Worm (Caenorhabditis elegans) whole organism, L1 larva: ENCODE measurements around the gene cyp-13A10.
A peak's percentile ranks its signal among the peaks of the same experiment; 100 is the strongest.

Experiments used
- C04F5.9 ChIP-seq: sonication (generic microtip); optimal IDR thresholded peaks from 2 replicates; lab custom pipeline; 2016; ENCODE audit warnings: missing genetic modification characterization, missing compliant biosample characterization
- Y116A8C.19 ChIP-seq: sonication (generic microtip); optimal IDR thresholded peaks from 2 replicates; lab custom pipeline; 2016; ENCODE audit warnings: missing compliant biosample characterization, missing genetic modification characterization, borderline replicate concordance
- aha-1 ChIP-seq: fragments of 150-350 bp; optimal IDR thresholded peaks from 2 replicates; lab custom pipeline; 2014; ENCODE audit warnings: missing biosample characterization, missing genetic modification characterization
- alr-1 ChIP-seq: fragments of 200-800 bp; sonication (Bioruptor generic); optimal IDR thresholded peaks from 2 replicates; lab custom pipeline; 2018; ENCODE audit warnings: borderline replicate concordance, mild to moderate bottlenecking, missing genetic modification characterization, missing compliant biosample characterization
- ama-1 ChIP-seq: fragments of 150-350 bp; optimal IDR thresholded peaks from 2 replicates; lab custom pipeline; 2014
- blmp-1 ChIP-seq: fragments of 150-350 bp; optimal IDR thresholded peaks from 2 replicates; lab custom pipeline; 2014; ENCODE audit warnings: missing biosample characterization, missing genetic modification characterization
- ceh-63 ChIP-seq: fragments of 200-800 bp; sonication (Bioruptor generic); optimal IDR thresholded peaks from 2 replicates; lab custom pipeline; 2018; ENCODE audit warnings: mild to moderate bottlenecking, missing genetic modification characterization, missing compliant biosample characterization
- ceh-82 ChIP-seq, 3 experiments: fragments of 150-350 bp in 1 of 3; sonication (generic microtip) in 2 of 3; optimal IDR thresholded peaks; 2 replicates each; lab custom pipeline; 2014 to 2017; ENCODE audit warnings: missing biosample characterization in 3 of 3, missing genetic modification characterization in 3 of 3
- ceh-88 ChIP-seq: fragments of 200-800 bp; sonication (Bioruptor generic); IDR thresholded peaks from 2 replicates; pipeline ENCODE4 v1.3.6; 2022; ENCODE audit warnings: missing genetic modification characterization, missing compliant biosample characterization
- dpl-1 ChIP-seq, 3 experiments: fragments of 150-350 bp in 2 of 3; sonication (generic microtip) in 1 of 3; optimal IDR thresholded peaks; 2 replicates each; lab custom pipeline; 2014 to 2017; ENCODE audit warnings: missing biosample characterization in 3 of 3, missing genetic modification characterization in 3 of 3, missing genetic modification reagents in 3 of 3
- efl-1 ChIP-seq, 4 experiments: fragments of 150-350 bp; optimal IDR thresholded peaks in 3 of 4; peaks in 1 of 4; 1 replicate in 1 of 4; 2 replicates in 3 of 4; lab custom pipeline; 2014; ENCODE audit warnings: missing biosample characterization in 2 of 4, missing genetic modification characterization in 2 of 4, missing genetic modification reagents in 2 of 4
- efl-3 ChIP-seq: fragments of 200-800 bp; sonication (Bioruptor generic); optimal IDR thresholded peaks from 2 replicates; lab custom pipeline; 2018; ENCODE audit warnings: mild to moderate bottlenecking, missing genetic modification characterization, missing compliant biosample characterization
- fkh-10 ChIP-seq: sonication (generic microtip); optimal IDR thresholded peaks from 2 replicates; lab custom pipeline; 2017; ENCODE audit warnings: missing biosample characterization, missing genetic modification reagents, missing genetic modification characterization
- fkh-4 ChIP-seq: sonication (generic microtip); optimal IDR thresholded peaks from 2 replicates; lab custom pipeline; 2016; ENCODE audit warnings: missing compliant biosample characterization, missing genetic modification characterization, borderline replicate concordance
- hpl-2 ChIP-seq: fragments of 150-350 bp; optimal IDR thresholded peaks from 2 replicates; lab custom pipeline; 2014; ENCODE audit warnings: missing biosample characterization, missing genetic modification reagents, missing genetic modification characterization
- irx-1 ChIP-seq: sonication (generic microtip); optimal IDR thresholded peaks from 2 replicates; lab custom pipeline; 2016; ENCODE audit warnings: missing genetic modification characterization, missing compliant biosample characterization
- isw-1 ChIP-seq: fragments of 200-800 bp; sonication (Bioruptor generic); IDR thresholded peaks from 2 replicates; pipeline ENCODE4 v1.3.6; 2022; ENCODE audit warnings: missing genetic modification characterization, missing compliant biosample characterization
- lin-14 ChIP-seq: fragments of 200-800 bp; sonication (Bioruptor generic); optimal IDR thresholded peaks from 2 replicates; lab custom pipeline; 2018; ENCODE audit warnings: mild to moderate bottlenecking, missing genetic modification characterization, moderate library complexity, missing compliant biosample characterization
- lin-15B ChIP-seq: fragments of 150-350 bp; sonication (generic microtip); optimal IDR thresholded peaks from 3 replicates; lab custom pipeline; 2014; ENCODE audit warnings: missing biosample characterization, missing genetic modification characterization
- lin-35 ChIP-seq, 2 experiments: fragments of 150-350 bp; optimal IDR thresholded peaks; 2 replicates each; lab custom pipeline; 2014; ENCODE audit warnings: missing biosample characterization in 2 of 2, missing genetic modification characterization in 2 of 2, missing genetic modification reagents in 2 of 2
- lin-39 ChIP-seq: fragments of 150-350 bp; optimal IDR thresholded peaks from 2 replicates; lab custom pipeline; 2014; ENCODE audit warnings: missing biosample characterization, missing genetic modification reagents, missing genetic modification characterization
- mep-1 ChIP-seq: fragments of 150-350 bp; optimal IDR thresholded peaks from 2 replicates; lab custom pipeline; 2014; ENCODE audit warnings: missing biosample characterization, missing genetic modification characterization
- nhr-11 ChIP-seq: fragments of 150-350 bp; optimal IDR thresholded peaks from 2 replicates; lab custom pipeline; 2014; ENCODE audit warnings: missing biosample characterization, missing genetic modification characterization
- nhr-12 ChIP-seq: sonication (generic microtip); optimal IDR thresholded peaks from 2 replicates; lab custom pipeline; 2017; ENCODE audit warnings: missing biosample characterization, missing genetic modification characterization
- nhr-19 ChIP-seq: fragments of 200-800 bp; sonication (Bioruptor generic); conservative IDR thresholded peaks from 2 replicates; pipeline ENCODE4 v1.3.6; 2022; ENCODE audit warnings: missing genetic modification characterization, missing compliant biosample characterization
- nhr-20 ChIP-seq: sonication (generic microtip); optimal IDR thresholded peaks from 2 replicates; lab custom pipeline; 2016; ENCODE audit warnings: mild to moderate bottlenecking, missing genetic modification characterization, missing compliant biosample characterization
- nhr-237 ChIP-seq: fragments of 150-350 bp; optimal IDR thresholded peaks from 2 replicates; lab custom pipeline; 2014; ENCODE audit warnings: missing biosample characterization, missing genetic modification characterization
- nhr-28 ChIP-seq: fragments of 150-350 bp; optimal IDR thresholded peaks from 2 replicates; lab custom pipeline; 2014; ENCODE audit warnings: missing biosample characterization, missing genetic modification characterization
- nhr-76 ChIP-seq: sonication (generic microtip); optimal IDR thresholded peaks from 2 replicates; lab custom pipeline; 2017; ENCODE audit warnings: missing biosample characterization, missing genetic modification characterization
- nhr-77 ChIP-seq: fragments of 150-350 bp; optimal IDR thresholded peaks from 2 replicates; lab custom pipeline; 2014; ENCODE audit warnings: missing biosample characterization, missing genetic modification characterization
- nhr-84 ChIP-seq: sonication (generic microtip); optimal IDR thresholded peaks from 2 replicates; lab custom pipeline; 2017; ENCODE audit warnings: missing biosample characterization, missing genetic modification characterization
- nhr-85 ChIP-seq: sonication (generic microtip); peaks from one replicate; lab custom pipeline; 2016; ENCODE audit warnings: missing genetic modification characterization, inconsistent platforms, missing compliant biosample characterization
- nhr-90 ChIP-seq: sonication (generic microtip); optimal IDR thresholded peaks from 2 replicates; lab custom pipeline; 2016; ENCODE audit warnings: mild to moderate bottlenecking, missing genetic modification characterization, missing compliant biosample characterization; ENCODE audit not compliant: poor library complexity
- pax-3 ChIP-seq: fragments of 200-800 bp; sonication (Bioruptor generic); optimal IDR thresholded peaks from 2 replicates; lab custom pipeline; 2018; ENCODE audit warnings: mild to moderate bottlenecking, missing genetic modification characterization, moderate library complexity, missing compliant biosample characterization
- pqm-1 ChIP-seq: sonication (generic microtip); optimal IDR thresholded peaks from 3 replicates; lab custom pipeline; 2017; ENCODE audit warnings: missing biosample characterization, missing genetic modification characterization
- rnt-1 ChIP-seq: sonication (generic microtip); optimal IDR thresholded peaks from 2 replicates; lab custom pipeline; 2016; ENCODE audit warnings: mild to moderate bottlenecking, missing genetic modification characterization, moderate library complexity, missing compliant biosample characterization
- snpc-4 ChIP-seq: fragments of 150-350 bp; optimal IDR thresholded peaks from 2 replicates; lab custom pipeline; 2014; ENCODE audit warnings: missing biosample characterization, missing genetic modification characterization
- snu-23 ChIP-seq: sonication (generic microtip); optimal IDR thresholded peaks from 2 replicates; lab custom pipeline; 2016; ENCODE audit warnings: missing genetic modification characterization, missing compliant biosample characterization
- sox-4 ChIP-seq: sonication (generic microtip); optimal IDR thresholded peaks from 2 replicates; lab custom pipeline; 2016; ENCODE audit warnings: missing genetic modification characterization, missing compliant biosample characterization
- swsn-7 ChIP-seq: sonication (generic microtip); optimal IDR thresholded peaks from 2 replicates; lab custom pipeline; 2016; ENCODE audit warnings: missing genetic modification characterization, missing compliant biosample characterization
- tbx-2 ChIP-seq: sonication (generic microtip); optimal IDR thresholded peaks from 2 replicates; lab custom pipeline; 2016; ENCODE audit warnings: missing genetic modification characterization, missing compliant biosample characterization
- tlp-1 ChIP-seq: fragments of 150-350 bp; optimal IDR thresholded peaks from 2 replicates; lab custom pipeline; 2014; ENCODE audit warnings: missing biosample characterization, missing genetic modification characterization
- unc-30 ChIP-seq: sonication (generic microtip); optimal IDR thresholded peaks from 2 replicates; lab custom pipeline; 2017; ENCODE audit warnings: missing biosample characterization, missing genetic modification characterization
- unc-98 ChIP-seq: fragments of 200-800 bp; sonication (Bioruptor generic); IDR thresholded peaks from 2 replicates; pipeline ENCODE4 v1.3.6; 2022; ENCODE audit warnings: missing genetic modification characterization, missing compliant biosample characterization
- vab-15 ChIP-seq: sonication (generic microtip); optimal IDR thresholded peaks from 2 replicates; lab custom pipeline; 2017; ENCODE audit warnings: missing genotype, mild to moderate bottlenecking, missing genetic modification characterization, missing compliant biosample characterization
- xbp-1 ChIP-seq: sonication (generic microtip); optimal IDR thresholded peaks from 2 replicates; lab custom pipeline; 2016; ENCODE audit warnings: missing genetic modification characterization, missing compliant biosample characterization
- zag-1 ChIP-seq: fragments of 150-350 bp; optimal IDR thresholded peaks from 2 replicates; lab custom pipeline; 2014; ENCODE audit warnings: missing biosample characterization, missing genetic modification characterization
- zip-4 ChIP-seq: fragments of 200-800 bp; sonication (Bioruptor generic); optimal IDR thresholded peaks from 2 replicates; lab custom pipeline; 2018; ENCODE audit warnings: mild to moderate bottlenecking, missing genetic modification characterization, moderate library complexity, missing compliant biosample characterization
- ztf-11 ChIP-seq, 2 experiments: sonication (generic microtip); optimal IDR thresholded peaks; 2 replicates each; lab custom pipeline; 2016 to 2017; ENCODE audit warnings: missing genetic modification characterization in 2 of 2, missing biosample characterization in 1 of 2, missing compliant biosample characterization in 1 of 2
- ztf-4 ChIP-seq: fragments of 150-350 bp; optimal IDR thresholded peaks from 2 replicates; lab custom pipeline; 2014; ENCODE audit warnings: missing biosample characterization, missing genetic modification characterization

Gene cyp-13A10

DNA sequence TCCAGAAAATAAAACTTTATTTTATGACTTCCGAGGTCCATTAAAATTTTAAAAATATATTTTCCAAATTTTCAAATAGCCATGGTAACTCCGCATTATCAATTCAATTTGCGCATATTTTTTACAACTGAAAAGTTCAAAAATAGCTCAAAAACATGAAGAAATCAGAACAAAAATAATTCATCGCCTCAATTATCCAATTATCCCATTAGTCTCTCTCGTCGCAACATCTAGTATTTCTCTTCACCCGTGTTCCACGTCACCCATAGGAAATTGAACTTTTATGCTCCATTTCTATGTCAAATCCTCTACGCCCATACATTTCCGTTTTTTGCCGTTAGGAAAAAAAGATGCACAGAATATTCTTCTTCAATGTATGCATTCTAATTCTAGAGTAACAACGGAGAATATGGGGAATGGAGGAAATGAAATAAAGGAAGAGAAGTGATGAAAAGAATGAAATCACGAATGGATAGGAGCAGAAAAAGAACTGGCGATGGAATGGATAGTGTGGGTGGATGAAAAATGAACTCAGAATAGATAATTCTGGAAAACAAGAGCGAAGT, 27.5 kb upstream of the cyp-13A10 start (continued):
- TF ChIP-seq nhr-90 (tag; lab: Kevin White, UChicago) (no peak), zag-1 (tag; lab: Kevin White, UChicago) (no peak), lin-39 (tag; lab: Kevin White, UChicago) (no peak), ztf-11 (tag; optimal IDR thresholded peaks at IDR 0.05; lab: Kevin White, UChicago) (no peak), nhr-237 (tag; lab: Kevin White, UChicago) (no peak), nhr-76 (tag; lab: Kevin White, UChicago) (no peak), C04F5.9 (no peak), ama-1 (lab: Kevin White, UChicago) (no peak), lin-15B (tag; lab: Kevin White, UChicago) (no peak), tbx-2 (tag; lab: Kevin White, UChicago) (no peak), fkh-10 (GFP tag; lab: Kevin White, UChicago) (peak; percentile 98), zip-4 (GFP tag; lab: Kevin White, UChicago) (no peak), isw-1 (GFP tag; lab: Robert Waterston, UW) (no peak), unc-30 (no peak), snu-23 (GFP tag; lab: Kevin White, UChicago) (no peak), snpc-4 (tag; lab: Kevin White, UChicago) (no peak), lin-14 (GFP tag; lab: Kevin White, UChicago) (peak; percentile 79), fkh-4 (tag; lab: Kevin White, UChicago) (no peak), pqm-1 (tag; lab: Kevin White, UChicago) (no peak), efl-3 (GFP tag; lab: Kevin White, UChicago) (no peak), alr-1 (tag; lab: Kevin White, UChicago) (no peak), lin-35 (GFP tag; optimal IDR thresholded peaks at IDR 0.05; lab: Kevin White, UChicago) (no peak), sox-4 (tag; lab: Kevin White, UChicago) (no peak), nhr-84 (tag; lab: Kevin White, UChicago) (no peak), Y116A8C.19 (no peak), tlp-1 (tag; lab: Kevin White, UChicago) (no peak), unc-98 (GFP tag; lab: Robert Waterston, UW) (no peak), nhr-11 (tag; lab: Kevin White, UChicago) (no peak), nhr-28 (tag; lab: Kevin White, UChicago) (no peak), aha-1 (tag; lab: Kevin White, UChicago) (no peak)

DNA sequence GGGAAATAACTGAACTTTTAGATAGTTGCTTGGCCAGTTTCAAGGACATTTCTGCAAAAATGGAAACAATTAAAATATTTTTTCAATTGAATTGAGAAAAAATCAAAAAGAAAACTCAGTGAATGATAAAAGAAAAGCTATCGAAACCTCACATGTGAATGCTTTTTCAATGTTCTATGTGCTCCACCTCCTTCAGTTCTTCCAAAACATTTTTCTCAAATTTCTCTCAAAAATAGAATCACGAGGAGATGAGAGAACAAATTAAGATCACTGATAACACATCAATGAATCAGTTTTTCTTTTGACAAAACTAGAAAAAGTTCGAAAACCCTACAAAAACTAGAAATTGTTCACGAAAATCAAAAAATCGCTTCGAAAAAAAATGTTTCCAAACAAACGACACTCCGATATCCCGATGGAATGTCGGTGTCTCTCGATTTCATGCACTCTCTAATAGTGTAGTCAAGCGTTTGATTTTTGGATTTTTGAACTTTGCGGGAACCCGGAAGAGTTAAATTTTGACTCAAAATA, 24.0 kb upstream of the cyp-13A10 start, which contains the start of gene ZK1320.9:
Gene ZK1320.9, minus strand, starts transcription at position 51 of the 531 bp plus-strand sequence.
- TF ChIP-seq nhr-77 (tag; lab: Kevin White, UChicago): peak; percentile 62
- no peak for TF ChIP-seq ceh-88 (GFP tag; lab: Robert Waterston, UW)
- TF ChIP-seq ceh-82 (tag; optimal IDR thresholded peaks at IDR 0.05; lab: Kevin White, UChicago): peak in 1 of 3 experiments; percentile 10
- TF ChIP-seq alr-1 (tag; lab: Kevin White, UChicago): no peak
- TF ChIP-seq ceh-63 (GFP tag; lab: Kevin White, UChicago): no peak
- TF ChIP-seq vab-15 (tag; lab: Kevin White, UChicago): no peak
- no peak for TF ChIP-seq zip-4 (GFP tag; lab: Kevin White, UChicago)
- peak; percentile 0 for TF ChIP-seq nhr-237 (tag; lab: Kevin White, UChicago)
- no peak for TF ChIP-seq nhr-85
- peak; percentile 40 to 48 for TF ChIP-seq lin-35 (GFP tag; optimal IDR thresholded peaks at IDR 0.05; lab: Kevin White, UChicago)
- TF ChIP-seq aha-1 (tag; lab: Kevin White, UChicago): no peak
- TF ChIP-seq snu-23 (GFP tag; lab: Kevin White, UChicago): peak; percentile 44
- TF ChIP-seq pax-3 (tag; lab: Kevin White, UChicago): no peak
- peak; percentile 24 for TF ChIP-seq xbp-1
- TF ChIP-seq hpl-2 (GFP tag; lab: Kevin White, UChicago): no peak
- TF ChIP-seq mep-1 (tag; lab: Kevin White, UChicago): peak; percentile 67
- peak; percentile 33 to 59 (median 48) for TF ChIP-seq dpl-1 (GFP tag; optimal IDR thresholded peaks at IDR 0.05; lab: Kevin White, UChicago)
- TF ChIP-seq pqm-1 (tag; lab: Kevin White, UChicago): no peak
- TF ChIP-seq nhr-20 (tag; lab: Kevin White, UChicago): peak; percentile 83
- no peak for TF ChIP-seq lin-39 (tag; lab: Kevin White, UChicago)
- TF ChIP-seq blmp-1 (tag; lab: Kevin White, UChicago): peak; percentile 10
- TF ChIP-seq rnt-1 (tag; lab: Kevin White, UChicago): peak; percentile 63
- TF ChIP-seq irx-1: no peak
- TF ChIP-seq nhr-11 (tag; lab: Kevin White, UChicago): peak; percentile 3
- TF ChIP-seq nhr-19 (GFP tag; lab: Robert Waterston, UW): peak; percentile 32; the same call in 1 of the 2 replicates
- TF ChIP-seq swsn-7: peak; percentile 24
- TF ChIP-seq nhr-12: no peak
- peak; percentile 39 to 50 for TF ChIP-seq efl-1 (optimal IDR thresholded peaks at IDR 0.05; lab: Kevin White, UChicago)
- peak; percentile 58 to 74 for TF ChIP-seq efl-1 (GFP tag; optimal IDR thresholded peaks at IDR 0.05 in 1 of 2; lab: Kevin White, UChicago)
- no peak for TF ChIP-seq ztf-4
- TF ChIP-seq lin-14 (GFP tag; lab: Kevin White, UChicago): peak; percentile 50
